Worm (Caenorhabditis elegans): ENCODE data around the gene pcp-1.

The pcp-1 gene

DNA sequence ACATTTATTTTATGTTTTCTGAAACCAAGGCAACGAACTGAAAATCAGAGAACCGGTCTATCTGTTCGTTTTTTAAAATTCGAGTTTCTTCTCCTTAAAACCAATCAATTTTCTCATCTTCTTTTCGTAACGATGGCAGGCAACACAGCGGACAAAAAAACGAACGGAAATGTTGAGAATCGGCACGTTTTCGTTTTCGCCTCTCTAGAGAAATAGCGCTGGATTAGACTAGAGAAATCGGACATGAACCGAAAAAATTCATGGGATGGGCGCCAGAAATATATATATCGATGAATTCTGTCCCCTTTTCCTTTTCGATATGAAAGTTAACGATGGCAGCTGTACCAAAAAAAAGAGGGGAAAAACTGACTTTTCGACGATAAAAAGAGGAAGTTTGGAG, 36.3 kb upstream of the pcp-1 start (continued):
- TF ChIP-seq dmd-6 (GFP tag; IDR thresholded peaks at IDR 0.05): peak; percentile 11; the same call in 1 of the 2 replicates
- no peak for TF ChIP-seq jun-1 (tag; optimal IDR thresholded peaks at IDR 0.05)
- TF ChIP-seq nhr-25 (tag; optimal IDR thresholded peaks at IDR 0.05; ENCODE audit: borderline replicate concordance, insufficient read depth): no peak
- no peak for TF ChIP-seq F10B5.3 (tag; optimal IDR thresholded peaks at IDR 0.05)
- TF ChIP-seq snpc-1.2 (GFP tag; IDR thresholded peaks at IDR 0.05): no peak
- no peak for TF ChIP-seq egl-43 (GFP tag; IDR thresholded peaks at IDR 0.05)
- TF ChIP-seq zip-11 (GFP tag; IDR thresholded peaks at IDR 0.05): no peak
- no peak for TF ChIP-seq daf-12 (tag; optimal IDR thresholded peaks at IDR 0.05)
- no peak for TF ChIP-seq R02D3.7 (tag; optimal IDR thresholded peaks at IDR 0.05)
- no peak for TF ChIP-seq mdt-29 (GFP tag; IDR thresholded peaks at IDR 0.05)

DNA sequence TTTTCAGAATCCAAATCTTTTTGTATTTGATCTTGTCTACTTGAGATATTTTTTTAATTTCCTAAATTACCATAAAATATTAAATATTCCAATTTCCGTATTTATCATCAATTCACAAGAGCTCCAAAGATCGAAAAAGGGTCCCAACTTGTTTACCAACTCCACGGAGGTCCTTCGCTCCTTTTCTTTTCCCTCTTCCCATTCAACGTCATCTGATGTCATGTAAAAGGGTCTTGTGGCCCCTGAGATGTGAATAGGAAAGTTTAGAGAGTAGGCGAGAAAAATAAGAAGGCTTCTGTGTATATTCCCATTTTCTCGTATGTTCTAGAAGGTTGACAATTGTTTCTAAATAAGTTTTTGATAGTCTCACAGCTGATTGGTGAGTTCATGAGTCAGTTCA, 35.7 kb upstream of the pcp-1 start:
- TF ChIP-seq daf-12 (tag; optimal IDR thresholded peaks at IDR 0.05) (no peak), dmd-9 (GFP tag; IDR thresholded peaks at IDR 0.05) (no peak), unc-130 (GFP tag; optimal IDR thresholded peaks at IDR 0.05) (no peak), ztf-7 (tag; optimal IDR thresholded peaks at IDR 0.05) (no peak), unc-62 (GFP tag; optimal IDR thresholded peaks at IDR 0.05 in 1 of 2) (peak in 1 of 2 experiments; percentile 16), unc-62 (tag; optimal IDR thresholded peaks at IDR 0.05) (no peak), hlh-30 (tag; optimal IDR thresholded peaks at IDR 0.05; ENCODE audit: insufficient read depth) (peak; percentile 25), aha-1 (tag) (peak; percentile 48), cey-2 (tag; optimal IDR thresholded peaks at IDR 0.05; ENCODE audit: borderline replicate concordance, insufficient read depth) (no peak), nhr-41 (GFP tag; IDR thresholded peaks at IDR 0.05) (no peak), ctbp-1 (GFP tag; IDR thresholded peaks at IDR 0.05) (0 out of 2 replicates have a peak, but pooled peaks have one; percentile 29), fkh-10 (GFP tag; optimal IDR thresholded peaks at IDR 0.05) (peak; percentile 64), sdz-12 (GFP tag; optimal IDR thresholded peaks at IDR 0.05) (no peak), ceh-82 (tag; optimal IDR thresholded peaks at IDR 0.05) (no peak), nhr-6 (tag; optimal IDR thresholded peaks at IDR 0.05) (no peak), tra-1 (GFP tag; IDR thresholded peaks at IDR 0.05) (0 out of 2 replicates have a peak, but pooled peaks have one; percentile 6), nhr-76 (tag; optimal IDR thresholded peaks at IDR 0.05) (no peak), zfp-3 (GFP tag; conservative IDR thresholded peaks at IDR 0.05) (no peak), lin-39 (tag; optimal IDR thresholded peaks at IDR 0.05) (no peak)

DNA sequence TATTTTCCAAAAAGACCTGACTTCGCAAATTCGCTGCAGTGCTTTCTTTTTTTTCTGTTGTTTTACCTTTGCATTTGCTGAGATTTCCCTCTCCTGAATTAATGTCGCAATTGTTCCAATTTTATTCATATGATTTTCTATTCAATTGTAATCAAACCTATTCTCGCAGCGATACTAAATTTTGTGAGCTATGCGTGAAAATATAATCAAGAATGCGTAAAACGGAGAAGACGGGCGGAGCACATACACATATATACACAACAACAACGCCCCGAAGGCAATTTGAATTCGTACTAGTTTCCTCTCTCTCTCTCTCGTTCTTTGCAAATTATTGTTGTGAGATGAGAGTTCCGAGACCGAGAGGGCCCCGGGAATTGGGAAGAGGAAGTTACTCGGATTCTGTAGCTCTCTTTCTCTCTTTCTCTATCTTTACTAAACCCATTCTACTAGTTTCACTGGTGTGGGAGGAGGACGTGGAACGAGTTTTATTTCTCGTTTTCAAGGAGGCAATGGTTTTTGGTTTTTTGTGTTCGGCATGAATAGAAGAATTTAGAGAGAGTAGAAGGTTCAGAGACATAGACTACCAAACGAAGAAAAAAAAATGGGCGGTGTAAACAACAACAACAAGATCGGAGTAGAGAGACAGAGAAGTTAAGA, 35.2 kb upstream of the pcp-1 start:
- TF ChIP-seq unc-130 (GFP tag; optimal IDR thresholded peaks at IDR 0.05) (no peak), lsy-2 (tag; optimal IDR thresholded peaks at IDR 0.05) (peak in 1 of 2 experiments; percentile 55), aha-1 (tag) (peak; percentile 64), rbr-2 (tag; optimal IDR thresholded peaks at IDR 0.05) (peak; percentile 58), tra-1 (GFP tag; IDR thresholded peaks at IDR 0.05) (0 out of 2 replicates have a peak, but pooled peaks have one; percentile 44), dmd-6 (GFP tag; IDR thresholded peaks at IDR 0.05) (0 out of 2 replicates have a peak, but pooled peaks have one; percentile 23), nhr-77 (tag; optimal IDR thresholded peaks at IDR 0.05) (no peak), ces-1 (GFP tag; optimal IDR thresholded peaks at IDR 0.05) (no peak), spr-1 (tag; optimal IDR thresholded peaks at IDR 0.05) (no peak), lir-3 (tag; optimal IDR thresholded peaks at IDR 0.05) (no peak), hif-1 (tag; optimal IDR thresholded peaks at IDR 0.05) (peak in 1 of 2 experiments; percentile 45), F37D6.2 (tag; optimal IDR thresholded peaks at IDR 0.05) (no peak), ama-1 (optimal IDR thresholded peaks at IDR 0.05) (peak; percentile 38), ceh-44 (GFP tag; IDR thresholded peaks at IDR 0.05) (no peak), jun-1 (tag; optimal IDR thresholded peaks at IDR 0.05) (no peak), arid-1 (GFP tag; conservative IDR thresholded peaks at IDR 0.05) (no peak), pqm-1 (tag; optimal IDR thresholded peaks at IDR 0.05) (no peak), unc-62 (GFP tag; optimal IDR thresholded peaks at IDR 0.05 in 1 of 2) (peak in 1 of 2 experiments; percentile 93), unc-62 (tag; optimal IDR thresholded peaks at IDR 0.05) (peak; percentile 10), nhr-10 (tag; optimal IDR thresholded peaks at IDR 0.05) (no peak), nhr-41 (GFP tag; IDR thresholded peaks at IDR 0.05) (no peak), mdl-1 (tag; optimal IDR thresholded peaks at IDR 0.05) (peak in 1 of 2 experiments; percentile 54), zfp-2 (tag; optimal IDR thresholded peaks at IDR 0.05) (no peak), sdz-12 (GFP tag; optimal IDR thresholded peaks at IDR 0.05) (no peak), nhr-28 (tag; optimal IDR thresholded peaks at IDR 0.05) (peak; percentile 3), daf-12 (tag; optimal IDR thresholded peaks at IDR 0.05) (no peak), dve-1 (tag; optimal IDR thresholded peaks at IDR 0.05; ENCODE audit: insufficient read depth) (peak; percentile 68), nhr-76 (tag; optimal IDR thresholded peaks at IDR 0.05) (peak; percentile 9), vab-7 (GFP tag; IDR thresholded peaks at IDR 0.05) (no peak)

Measured in whole organism, L4 larva.